Fruit fly (Drosophila melanogaster): ENCODE results near the gene Vps15.
A peak's percentile ranks its signal among the peaks of the same experiment; 100 is the strongest.

Vps15 gene

dm6 chr3R:9246879-9247621 lies 1.4 kb upstream of the Vps15 start (continued):
- TF ChIP-seq E2f1 (GFP tag; IDR thresholded peaks at IDR 0.05) (peak; percentile 43), CG6254 (GFP tag; optimal IDR thresholded peaks at IDR 0.05) (peak; percentile 78), CG13624 (GFP tag; optimal IDR thresholded peaks at IDR 0.05) (no peak), pros (GFP tag; optimal IDR thresholded peaks at IDR 0.05) (peak; percentile 93), slbo (GFP tag; IDR thresholded peaks at IDR 0.05) (peak; percentile 57), CG6175 (GFP tag; IDR thresholded peaks at IDR 0.05) (no peak), CG1647 (GFP tag; optimal IDR thresholded peaks at IDR 0.05) (no peak), CG13123 (GFP tag; optimal IDR thresholded peaks at IDR 0.05) (no peak), CG9727 (GFP tag; optimal IDR thresholded peaks at IDR 0.05) (peak; percentile 59), dysf (GFP tag; IDR thresholded peaks at IDR 0.05) (peak; percentile 51; the same call in 1 of the 3 replicates), Med (GFP tag) (peak; percentile 83), rib (GFP tag; IDR thresholded peaks at IDR 0.05) (no peak), CG8290 (GFP tag; optimal IDR thresholded peaks at IDR 0.05) (peak; percentile 27), CG8290 (tag; optimal IDR thresholded peaks at IDR 0.05) (peak in 1 of 2 experiments; percentile 6), CG10959 (GFP tag; IDR thresholded peaks at IDR 0.05) (no peak), CG10267 (tag; optimal IDR thresholded peaks at IDR 0.05) (peak; percentile 79), Vsx1 (GFP tag; optimal IDR thresholded peaks at IDR 0.05) (no peak), ara (GFP tag; IDR thresholded peaks at IDR 0.05) (peak; percentile 65), CG17912 (GFP tag; optimal IDR thresholded peaks at IDR 0.05) (no peak), CG3838 (GFP tag; optimal IDR thresholded peaks at IDR 0.05) (no peak), dm (GFP tag; optimal IDR thresholded peaks at IDR 0.05) (peak; percentile 39), CG11456 (GFP tag; IDR thresholded peaks at IDR 0.05) (no peak), CG17361 (GFP tag; IDR thresholded peaks at IDR 0.05) (peak; percentile 76; the same call in 2 of the 3 replicates), Drgx (GFP tag; IDR thresholded peaks at IDR 0.05) (peak; percentile 63), CG12155 (GFP tag; optimal IDR thresholded peaks at IDR 0.05) (no peak), org-1 (GFP tag; optimal IDR thresholded peaks at IDR 0.05) (peak; percentile 40), jigr1 (GFP tag; IDR thresholded peaks at IDR 0.05) (no peak), da (GFP tag; optimal IDR thresholded peaks at IDR 0.05) (no peak), ind (GFP tag; optimal IDR thresholded peaks at IDR 0.05) (peak; percentile 50), D (optimal IDR thresholded peaks at IDR 0.05) (no peak), D (GFP tag; optimal IDR thresholded peaks at IDR 0.05) (peak; percentile 78), CG13894 (tag; optimal IDR thresholded peaks at IDR 0.05) (no peak), CG3995 (GFP tag; optimal IDR thresholded peaks at IDR 0.05) (no peak), CG4360 (GFP tag; IDR thresholded peaks at IDR 0.05) (no peak), Dp (GFP tag; optimal IDR thresholded peaks at IDR 0.05) (no peak), ATbp (GFP tag; optimal IDR thresholded peaks at IDR 0.05) (peak; percentile 80), row (GFP tag; IDR thresholded peaks at IDR 0.05) (peak; percentile 77), aop (GFP tag; IDR thresholded peaks at IDR 0.05) (no peak), unc-4 (GFP tag; IDR thresholded peaks at IDR 0.05; ENCODE audit: partially characterized antibody) (no peak), Fer1 (GFP tag; optimal IDR thresholded peaks at IDR 0.05) (no peak), dpn (GFP tag; optimal IDR thresholded peaks at IDR 0.05) (peak in 1 of 2 experiments; percentile 53), CG8388 (GFP tag; optimal IDR thresholded peaks at IDR 0.05) (peak; percentile 84), CG43689 (GFP tag; IDR thresholded peaks at IDR 0.05) (no peak), CG5245 (GFP tag; optimal IDR thresholded peaks at IDR 0.05) (peak; percentile 28), gro (GFP tag; optimal IDR thresholded peaks at IDR 0.05) (no peak), CG13287 (GFP tag; IDR thresholded peaks at IDR 0.05; ENCODE audit: partially characterized antibody) (no peak), ash1 (GFP tag; optimal IDR thresholded peaks at IDR 0.05) (no peak), vfl (GFP tag; optimal IDR thresholded peaks at IDR 0.05) (peak; percentile 17), CG12236 (GFP tag; optimal IDR thresholded peaks at IDR 0.05) (peak; percentile 35), HmgZ (tag; optimal IDR thresholded peaks at IDR 0.05) (no peak), ato (GFP tag; IDR thresholded peaks at IDR 0.05; ENCODE audit: partially characterized antibody) (no peak)

All from whole organism, embryonic.